Worm (Caenorhabditis elegans): Measurements from ENCODE around the gene vit-1.

DNA sequence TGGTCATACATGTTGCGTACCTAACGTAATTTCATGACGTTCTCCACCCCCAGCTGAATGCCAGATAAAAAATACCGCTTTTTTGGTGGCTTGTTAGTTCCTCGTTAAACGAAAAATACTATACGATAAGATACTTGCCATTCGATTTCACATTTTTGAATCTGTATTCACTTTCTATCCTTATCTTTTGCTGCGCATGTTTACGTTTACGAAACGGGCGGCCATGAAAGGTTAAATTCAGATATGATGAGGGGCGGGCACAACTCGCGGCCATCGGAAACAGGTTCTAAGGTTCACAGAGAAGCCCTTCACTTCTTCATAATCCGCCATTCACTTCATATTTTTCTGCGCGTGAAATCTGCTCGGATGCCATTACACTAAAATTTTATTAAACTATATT lies 51.1 kb downstream of the vit-1 start:
- TF ChIP-seq ama-1 (optimal IDR thresholded peaks at IDR 0.05) = no peak
- no peak for TF ChIP-seq unc-86 (tag; optimal IDR thresholded peaks at IDR 0.05)
- TF ChIP-seq hlh-6 (tag; optimal IDR thresholded peaks at IDR 0.05) = no peak
- no peak for TF ChIP-seq elt-4 (tag; optimal IDR thresholded peaks at IDR 0.05)
- TF ChIP-seq odd-2 (tag; optimal IDR thresholded peaks at IDR 0.05) = no peak
- no peak for TF ChIP-seq ahr-1 (tag; optimal IDR thresholded peaks at IDR 0.05)
- no peak for TF ChIP-seq ceh-24 (tag; optimal IDR thresholded peaks at IDR 0.05)
- TF ChIP-seq tbx-2 (tag; optimal IDR thresholded peaks at IDR 0.05) = no peak
- TF ChIP-seq mec-3 (tag; optimal IDR thresholded peaks at IDR 0.05; ENCODE audit: borderline replicate concordance) = no peak
- no peak for TF ChIP-seq dmd-4 (tag; optimal IDR thresholded peaks at IDR 0.05; ENCODE audit: borderline replicate concordance)
- no peak for TF ChIP-seq ceh-6 (GFP tag; optimal IDR thresholded peaks at IDR 0.05)
- no peak for TF ChIP-seq ztf-16 (tag; optimal IDR thresholded peaks at IDR 0.05)
- TF ChIP-seq hlh-15 (tag; optimal IDR thresholded peaks at IDR 0.05) = no peak
